Fruit fly (Drosophila melanogaster) whole organism, embryonic: ENCODE data around the gene CG4424.

Experiments used
- Asciz ChIP-seq: fragments of 200-800 bp; sonication (Bioruptor generic); optimal IDR thresholded peaks from 2 replicates; lab custom pipeline; 2017; ENCODE audit warnings: missing biosample characterization, mild to moderate bottlenecking, missing genetic modification characterization, missing genetic modification reagents
- Atf-2 ChIP-seq: fragments of 200-800 bp; sonication (Bioruptor generic); optimal IDR thresholded peaks from 2 replicates; lab custom pipeline; 2016; ENCODE audit warnings: missing biosample characterization, missing genetic modification characterization
- Bgb ChIP-seq: fragments of 200-800 bp; sonication (Bioruptor generic); IDR thresholded peaks from 2 replicates; pipeline ENCODE4 v1.3.6; 2022; ENCODE audit warnings: missing biosample characterization, missing genetic modification characterization; ENCODE audit not compliant: partially characterized antibody
- CG10267 ChIP-seq: fragments of 200-800 bp; sonication (Bioruptor generic); optimal IDR thresholded peaks from 2 replicates; lab custom pipeline; 2018; ENCODE audit warnings: missing biosample characterization, mild to moderate bottlenecking, missing genetic modification characterization, moderate library complexity
- CG10366 ChIP-seq: fragments of 200-800 bp; sonication (Bioruptor generic); IDR thresholded peaks from 2 replicates; pipeline ENCODE4 v1.3.6; 2022; ENCODE audit warnings: missing biosample characterization, missing genetic modification characterization
- CG11560 ChIP-seq: fragments of 200-800 bp; sonication (Bioruptor generic); IDR thresholded peaks from 3 replicates; pipeline ENCODE4 v1.3.6; 2022; ENCODE audit warnings: missing biosample characterization, missing genetic modification characterization
- CG12155 ChIP-seq: fragments of 200-800 bp; sonication (Bioruptor generic); optimal IDR thresholded peaks from 3 replicates; lab custom pipeline; 2016; ENCODE audit warnings: missing biosample characterization, missing genetic modification characterization
- CG12942 ChIP-seq: fragments of 200-800 bp; sonication (Bioruptor generic); optimal IDR thresholded peaks from 3 replicates; lab custom pipeline; 2016; ENCODE audit warnings: missing biosample characterization, missing genetic modification characterization
- CG13123 ChIP-seq: fragments of 200-800 bp; sonication (Bioruptor generic); optimal IDR thresholded peaks from 2 replicates; lab custom pipeline; 2016; ENCODE audit warnings: missing biosample characterization, missing genetic modification characterization
- CG13775 ChIP-seq: fragments of 200-800 bp; sonication (Bioruptor generic); optimal IDR thresholded peaks from 3 replicates; lab custom pipeline; 2017; ENCODE audit warnings: missing biosample characterization, mild to moderate bottlenecking, missing genetic modification characterization
- CG14667 ChIP-seq: fragments of 200-800 bp; sonication (Bioruptor generic); IDR thresholded peaks from 2 replicates; pipeline ENCODE4 v1.3.6; 2022; ENCODE audit warnings: missing biosample characterization, missing genetic modification characterization
- CG18619 ChIP-seq: fragments of 200-800 bp; sonication (Bioruptor generic); optimal IDR thresholded peaks from 3 replicates; lab custom pipeline; 2017; ENCODE audit warnings: missing biosample characterization, mild to moderate bottlenecking, missing genetic modification characterization
- CG2120 ChIP-seq: fragments of 200-800 bp; sonication (Bioruptor generic); optimal IDR thresholded peaks from 3 replicates; lab custom pipeline; 2016; ENCODE audit warnings: missing biosample characterization, missing genetic modification characterization
- CG34224 ChIP-seq: fragments of 200-800 bp; sonication (Bioruptor generic); IDR thresholded peaks from 3 replicates; pipeline ENCODE4 v1.3.6; 2022; ENCODE audit warnings: missing biosample characterization, missing genetic modification characterization; ENCODE audit not compliant: partially characterized antibody
- CG3838 ChIP-seq: fragments of 200-800 bp; sonication (Bioruptor generic); optimal IDR thresholded peaks from 3 replicates; lab custom pipeline; 2016; ENCODE audit warnings: missing biosample characterization, missing genetic modification characterization
- CG3995 ChIP-seq: fragments of 200-800 bp; sonication (Bioruptor generic); optimal IDR thresholded peaks from 3 replicates; lab custom pipeline; 2016; ENCODE audit warnings: missing biosample characterization, missing genetic modification characterization
- CG6791 ChIP-seq: fragments of 200-800 bp; sonication (Bioruptor generic); IDR thresholded peaks from 3 replicates; pipeline ENCODE4 v1.3.6; 2022; ENCODE audit warnings: missing biosample characterization, missing genetic modification characterization; ENCODE audit not compliant: partially characterized antibody
- CG7271 ChIP-seq: fragments of 200-800 bp; sonication (Bioruptor generic); optimal IDR thresholded peaks from 2 replicates; lab custom pipeline; 2018; ENCODE audit warnings: missing biosample characterization, mild to moderate bottlenecking, missing genetic modification characterization, moderate library complexity
- CG7987 ChIP-seq: fragments of 200-800 bp; sonication (Bioruptor generic); optimal IDR thresholded peaks from 2 replicates; lab custom pipeline; 2018; ENCODE audit warnings: missing biosample characterization, mild to moderate bottlenecking, missing genetic modification characterization, moderate library complexity
- CTCF ChIP-seq: fragments of 200-800 bp; sonication (Bioruptor generic); optimal IDR thresholded peaks from 2 replicates; lab custom pipeline; 2017; ENCODE audit warnings: missing biosample characterization, mild to moderate bottlenecking, missing genetic modification characterization, moderate library complexity
- D ChIP-seq, 2 experiments: fragments of 200-800 bp in 1 of 2; fragments of >200 bp in 1 of 2; sonication (Bioruptor generic) in 1 of 2; optimal IDR thresholded peaks; 2 replicates in 1 of 2; 3 replicates in 1 of 2; lab custom pipeline; 2017; ENCODE audit warnings: mild to moderate bottlenecking in 1 of 2, missing biosample characterization in 1 of 2, missing genetic modification characterization in 1 of 2, missing genetic modification reagents in 1 of 2
- Deaf1 ChIP-seq: fragments of 200-800 bp; optimal IDR thresholded peaks from 3 replicates; lab custom pipeline; 2019; ENCODE audit warnings: missing biosample characterization, mild to moderate bottlenecking, missing genetic modification characterization, moderate library complexity
- Dip2 ChIP-seq: fragments of 200-800 bp; sonication (Bioruptor generic); IDR thresholded peaks from 2 replicates; pipeline ENCODE4 v1.3.6; 2022; ENCODE audit warnings: missing biosample characterization, missing genetic modification characterization
- ERR ChIP-seq: fragments of 200-800 bp; sonication (Bioruptor generic); optimal IDR thresholded peaks from 2 replicates; lab custom pipeline; 2016; ENCODE audit warnings: missing biosample characterization, missing genetic modification characterization
- Hand ChIP-seq: fragments of 200-800 bp; sonication (Bioruptor generic); optimal IDR thresholded peaks from 2 replicates; lab custom pipeline; 2017; ENCODE audit warnings: mild to moderate bottlenecking, missing biosample characterization, missing genetic modification reagents, missing genetic modification characterization
- Lim3 ChIP-seq: fragments of 200-800 bp; sonication (Bioruptor generic); IDR thresholded peaks from 2 replicates; pipeline ENCODE4 v1.3.6; 2022; ENCODE audit warnings: missing biosample characterization, missing genetic modification characterization
- MESR4 ChIP-seq: fragments of 200-800 bp; sonication (Bioruptor generic); optimal IDR thresholded peaks from 2 replicates; lab custom pipeline; 2018; ENCODE audit warnings: missing biosample characterization, mild to moderate bottlenecking, missing genetic modification characterization, moderate library complexity
- Neu2 ChIP-seq: fragments of 200-800 bp; sonication (Bioruptor generic); optimal IDR thresholded peaks from 3 replicates; lab custom pipeline; 2016; ENCODE audit warnings: missing biosample characterization, missing genetic modification characterization, borderline replicate concordance
- Sin3A ChIP-seq: fragments of >200 bp; optimal IDR thresholded peaks from 2 replicates; lab custom pipeline; 2018
- Xbp1 ChIP-seq: fragments of 200-800 bp; sonication (Bioruptor generic); optimal IDR thresholded peaks from 3 replicates; lab custom pipeline; 2016; ENCODE audit warnings: missing biosample characterization, mild to moderate bottlenecking, missing genetic modification characterization
- ac ChIP-seq: fragments of 200-800 bp; sonication (Bioruptor generic); optimal IDR thresholded peaks from 3 replicates; lab custom pipeline; 2017; ENCODE audit warnings: missing biosample characterization, mild to moderate bottlenecking, missing genetic modification characterization
- ap ChIP-seq: fragments of 200-800 bp; sonication (Bioruptor generic); IDR thresholded peaks from 2 replicates; pipeline ENCODE4 v1.3.6; 2022; ENCODE audit warnings: missing biosample characterization, missing genetic modification characterization
- bsh ChIP-seq, 2 experiments: fragments of 200-800 bp; sonication (Bioruptor generic); optimal IDR thresholded peaks; 2 replicates each; lab custom pipeline; 2017 to 2018; ENCODE audit warnings: mild to moderate bottlenecking in 2 of 2, missing biosample characterization in 2 of 2, missing genetic modification characterization in 2 of 2, moderate library complexity in 1 of 2
- cas ChIP-seq: fragments of 200-800 bp; sonication (Bioruptor generic); IDR thresholded peaks from 2 replicates; pipeline ENCODE4 v1.3.6; 2022; ENCODE audit warnings: missing biosample characterization, missing genetic modification characterization
- chinmo ChIP-seq: fragments of 200-800 bp; sonication (Bioruptor generic); IDR thresholded peaks from 4 replicates; pipeline ENCODE4 v1.3.6; 2022; ENCODE audit warnings: missing biosample characterization, missing genetic modification characterization; ENCODE audit not compliant: partially characterized antibody
- corto ChIP-seq: fragments of 200-800 bp; sonication (Bioruptor generic); optimal IDR thresholded peaks from 2 replicates; lab custom pipeline; 2016; ENCODE audit warnings: missing biosample characterization, mild to moderate bottlenecking, missing genetic modification characterization, moderate library complexity
- croc ChIP-seq: fragments of 200-800 bp; sonication (Bioruptor generic); conservative IDR thresholded peaks from 3 replicates; pipeline ENCODE4 v1.3.6; 2022; ENCODE audit warnings: missing biosample characterization, missing genetic modification characterization
- cwo ChIP-seq: fragments of 200-800 bp; sonication (Bioruptor generic); optimal IDR thresholded peaks from 3 replicates; lab custom pipeline; 2017; ENCODE audit warnings: missing biosample characterization, missing genetic modification characterization, mild to moderate bottlenecking, moderate library complexity, missing genetic modification reagents
- exex ChIP-seq: fragments of 200-800 bp; sonication (Bioruptor generic); optimal IDR thresholded peaks from 4 replicates; lab custom pipeline; 2018; ENCODE audit warnings: missing biosample characterization, mild to moderate bottlenecking, missing genetic modification characterization, moderate library complexity
- hkb ChIP-seq, 2 experiments: fragments of 200-800 bp in 1 of 2; fragments of >200 bp in 1 of 2; sonication (Bioruptor generic) in 1 of 2; IDR thresholded peaks in 1 of 2; optimal IDR thresholded peaks in 1 of 2; 2 replicates each; pipeline versions ENCODE4 v1.3.6 to Lab custom; 2017 to 2022; ENCODE audit warnings: missing biosample characterization in 1 of 2, missing genetic modification characterization in 1 of 2
- jigr1 ChIP-seq: fragments of 200-800 bp; sonication (Bioruptor generic); IDR thresholded peaks from 3 replicates; pipeline ENCODE4 v1.3.6; 2022; ENCODE audit warnings: missing biosample characterization, missing genetic modification characterization
- lbe ChIP-seq: fragments of 200-800 bp; sonication (Bioruptor generic); optimal IDR thresholded peaks from 2 replicates; lab custom pipeline; 2016; ENCODE audit warnings: missing biosample characterization, mild to moderate bottlenecking, missing genetic modification characterization
- mam ChIP-seq: fragments of 200-800 bp; sonication (Bioruptor generic); optimal IDR thresholded peaks from 3 replicates; lab custom pipeline; 2016; ENCODE audit warnings: missing biosample characterization, missing genetic modification characterization
- pb ChIP-seq: fragments of 200-800 bp; sonication (Bioruptor generic); optimal IDR thresholded peaks from 3 replicates; lab custom pipeline; 2016; ENCODE audit warnings: missing biosample characterization, missing genetic modification characterization
- repo ChIP-seq: fragments of 200-800 bp; sonication (Bioruptor generic); optimal IDR thresholded peaks from 2 replicates; lab custom pipeline; 2016; ENCODE audit warnings: missing biosample characterization, missing genetic modification characterization
- sim ChIP-seq: fragments of 200-800 bp; sonication (Bioruptor generic); IDR thresholded peaks from 2 replicates; pipeline ENCODE4 v1.3.6; 2022; ENCODE audit warnings: missing biosample characterization, missing genetic modification characterization
- trem ChIP-seq: fragments of 200-800 bp; optimal IDR thresholded peaks from 3 replicates; lab custom pipeline; 2019; ENCODE audit warnings: missing biosample characterization, mild to moderate bottlenecking, missing genetic modification characterization, moderate library complexity
- tup ChIP-seq: fragments of 200-800 bp; sonication (Bioruptor generic); optimal IDR thresholded peaks from 2 replicates; lab custom pipeline; 2016; ENCODE audit warnings: missing biosample characterization, mild to moderate bottlenecking, missing genetic modification characterization, moderate library complexity
- usp ChIP-seq: fragments of >200 bp; optimal IDR thresholded peaks from 2 replicates; lab custom pipeline; 2017; ENCODE audit warnings: missing biosample characterization, missing genetic modification characterization
- zen2 ChIP-seq: fragments of 200-800 bp; sonication (Bioruptor generic); IDR thresholded peaks from 3 replicates; pipeline ENCODE4 v1.3.6; 2022; ENCODE audit warnings: missing biosample characterization, missing genetic modification characterization; ENCODE audit not compliant: partially characterized antibody

CG4424 gene

dm6 chr3R:19999474-19999873 lies 28.4 kb downstream of the CG4424 start (continued):
- TF ChIP-seq CG34224 (no peak), lbe (GFP tag; lab: Kevin White, UChicago) (peak; percentile 23), CG12942 (GFP tag; lab: Kevin White, UChicago) (peak; percentile 61), Hand (GFP tag; lab: Kevin White, UChicago) (peak; percentile 67), Neu2 (GFP tag; lab: Kevin White, UChicago) (no peak), trem (tag; lab: Kevin White, UChicago) (peak; percentile 71), CG12155 (GFP tag; lab: Kevin White, UChicago) (peak; percentile 66), cwo (peak; percentile 51), ERR (GFP tag; lab: Kevin White, UChicago) (no peak), tup (no peak), hkb (optimal IDR thresholded peaks at IDR 0.05; lab: Kevin White, UChicago) (no peak), hkb (GFP tag; IDR thresholded peaks at IDR 0.05; lab: Robert Waterston, UW) (peak; percentile 84), Bgb (GFP tag; lab: Robert Waterston, UW) (no peak), Dip2 (GFP tag; lab: Robert Waterston, UW) (no peak), pb (GFP tag; lab: Kevin White, UChicago) (no peak), chinmo (no peak), ap (GFP tag; lab: Robert Waterston, UW) (peak; percentile 81), mam (GFP tag; lab: Kevin White, UChicago) (no peak), Atf-2 (no peak), CG11560 (tag; lab: Robert Waterston, UW) (no peak), corto (GFP tag; lab: Kevin White, UChicago) (peak; percentile 1), CG13123 (GFP tag; lab: Kevin White, UChicago) (peak; percentile 21), CG10267 (tag; lab: Kevin White, UChicago) (peak; percentile 83), Xbp1 (GFP tag; lab: Kevin White, UChicago) (peak; percentile 74), CG10366 (peak; percentile 65), exex (tag; lab: Kevin White, UChicago) (peak; percentile 39), CG3838 (GFP tag; lab: Kevin White, UChicago) (no peak), croc (GFP tag; lab: Robert Waterston, UW) (peak; percentile 42; the same call in 2 of the 3 replicates), MESR4 (GFP tag; lab: Kevin White, UChicago) (no peak), CG7271 (tag; lab: Kevin White, UChicago) (peak; percentile 79), CG6791 (no peak), CG14667 (GFP tag; lab: Robert Waterston, UW) (peak; percentile 72), Asciz (GFP tag; lab: Kevin White, UChicago) (peak; percentile 80), Lim3 (GFP tag; lab: Robert Waterston, UW) (peak; percentile 50; the same call in 1 of the 2 replicates), zen2 (GFP tag; lab: Robert Waterston, UW) (no peak), jigr1 (GFP tag; lab: Robert Waterston, UW) (peak; percentile 71; the same call in 1 of the 3 replicates), Deaf1 (tag; lab: Kevin White, UChicago) (peak; percentile 55), cas (peak; percentile 42; the same call in 1 of the 2 replicates), CG13775 (peak; percentile 65), CG18619 (peak; percentile 61), CG3995 (GFP tag; lab: Kevin White, UChicago) (no peak), bsh (GFP tag; optimal IDR thresholded peaks at IDR 0.05; lab: Kevin White, UChicago) (peak; percentile 21 to 92), Sin3A (lab: Kevin White, UChicago) (no peak), sim (GFP tag; lab: Robert Waterston, UW) (peak; percentile 71), CG7987 (peak; percentile 24), CTCF (GFP tag; lab: Kevin White, UChicago) (no peak), D (optimal IDR thresholded peaks at IDR 0.05; lab: Kevin White, UChicago) (no peak), D (GFP tag; optimal IDR thresholded peaks at IDR 0.05; lab: Kevin White, UChicago) (peak; percentile 78), usp (GFP tag; lab: Kevin White, UChicago) (no peak), repo (GFP tag; lab: Kevin White, UChicago) (no peak), CG2120 (GFP tag; lab: Kevin White, UChicago) (peak; percentile 63), ac (GFP tag; lab: Kevin White, UChicago) (no peak)
